Fruit fly (Drosophila melanogaster) whole organism, embryonic: ENCODE measurements around the gene CG43638.

Experiments
- Ada2b ChIP-seq: fragments of 200-800 bp; sonication (Bioruptor generic); IDR thresholded peaks from 2 replicates; pipeline ENCODE4 v1.3.6; 2022; ENCODE audit warnings: missing biosample characterization, missing genetic modification characterization
- CG10267 ChIP-seq: fragments of 200-800 bp; sonication (Bioruptor generic); optimal IDR thresholded peaks from 2 replicates; lab custom pipeline; 2018; ENCODE audit warnings: missing biosample characterization, mild to moderate bottlenecking, missing genetic modification characterization, moderate library complexity
- CG10431 ChIP-seq: fragments of 200-800 bp; sonication (Bioruptor generic); optimal IDR thresholded peaks from 3 replicates; lab custom pipeline; 2018; ENCODE audit warnings: missing biosample characterization, mild to moderate bottlenecking, missing genetic modification characterization
- CG10959 ChIP-seq: fragments of 200-800 bp; sonication (Bioruptor generic); IDR thresholded peaks from 2 replicates; pipeline ENCODE4 v1.3.6; 2022; ENCODE audit warnings: missing biosample characterization, missing genetic modification characterization
- CG12744 ChIP-seq: fragments of 200-800 bp; sonication (Bioruptor generic); optimal IDR thresholded peaks from 2 replicates; lab custom pipeline; 2016; ENCODE audit warnings: missing biosample characterization, missing genetic modification characterization
- CG17186 ChIP-seq: fragments of 200-800 bp; sonication (Bioruptor generic); optimal IDR thresholded peaks from 3 replicates; lab custom pipeline; 2017; ENCODE audit warnings: missing biosample characterization, missing genetic modification reagents, missing genetic modification characterization
- CG17612 ChIP-seq: fragments of 200-800 bp; sonication (Bioruptor generic); IDR thresholded peaks from 2 replicates; pipeline ENCODE4 v1.3.6; 2022; ENCODE audit warnings: missing biosample characterization, missing genetic modification characterization
- CG17912 ChIP-seq: fragments of 200-800 bp; sonication (Bioruptor generic); optimal IDR thresholded peaks from 2 replicates; lab custom pipeline; 2018; ENCODE audit warnings: missing biosample characterization, mild to moderate bottlenecking, missing genetic modification characterization
- CG18262 ChIP-seq: fragments of 200-800 bp; optimal IDR thresholded peaks from 3 replicates; lab custom pipeline; 2019; ENCODE audit warnings: missing biosample characterization, mild to moderate bottlenecking, missing genetic modification characterization, moderate library complexity
- CG3281 ChIP-seq: fragments of 200-800 bp; sonication (Bioruptor generic); optimal IDR thresholded peaks from 3 replicates; lab custom pipeline; 2017; ENCODE audit warnings: missing biosample characterization, mild to moderate bottlenecking, missing genetic modification characterization
- CG33213 ChIP-seq: fragments of 200-800 bp; sonication (Bioruptor generic); optimal IDR thresholded peaks from 3 replicates; lab custom pipeline; 2016; ENCODE audit warnings: missing biosample characterization, missing genetic modification characterization
- CG3838 ChIP-seq: fragments of 200-800 bp; sonication (Bioruptor generic); optimal IDR thresholded peaks from 3 replicates; lab custom pipeline; 2016; ENCODE audit warnings: missing biosample characterization, missing genetic modification characterization
- CG4282 ChIP-seq: fragments of 200-800 bp; sonication (Bioruptor generic); optimal IDR thresholded peaks from 2 replicates; lab custom pipeline; 2016; ENCODE audit warnings: missing biosample characterization, missing genetic modification characterization
- CG4328 ChIP-seq: fragments of 200-800 bp; sonication (Bioruptor generic); optimal IDR thresholded peaks from 3 replicates; lab custom pipeline; 2017; ENCODE audit warnings: missing biosample characterization, missing genetic modification reagents, missing genetic modification characterization
- CG4424 ChIP-seq: fragments of 200-800 bp; sonication (Bioruptor generic); optimal IDR thresholded peaks from 3 replicates; lab custom pipeline; 2016; ENCODE audit warnings: missing biosample characterization, missing genetic modification characterization
- CG4820 ChIP-seq: fragments of 200-800 bp; sonication (Bioruptor generic); optimal IDR thresholded peaks from 3 replicates; lab custom pipeline; 2016; ENCODE audit warnings: missing biosample characterization, missing genetic modification characterization
- CG6254 ChIP-seq: fragments of 200-800 bp; sonication (Bioruptor generic); optimal IDR thresholded peaks from 3 replicates; lab custom pipeline; 2017; ENCODE audit warnings: mild to moderate bottlenecking, missing biosample characterization, missing genetic modification reagents, missing genetic modification characterization
- CG7556 ChIP-seq: fragments of 200-800 bp; sonication (Bioruptor generic); optimal IDR thresholded peaks from 2 replicates; lab custom pipeline; 2017; ENCODE audit warnings: missing biosample characterization, mild to moderate bottlenecking, missing genetic modification characterization
- CG8359 ChIP-seq: fragments of 200-800 bp; sonication (Bioruptor generic); optimal IDR thresholded peaks from 2 replicates; lab custom pipeline; 2017; ENCODE audit warnings: missing biosample characterization, mild to moderate bottlenecking, missing genetic modification characterization, borderline replicate concordance
- CG8388 ChIP-seq: fragments of 200-800 bp; sonication (Bioruptor generic); optimal IDR thresholded peaks from 2 replicates; lab custom pipeline; 2019; ENCODE audit warnings: missing biosample characterization, mild to moderate bottlenecking, missing genetic modification characterization, moderate library complexity
- D19B ChIP-seq: fragments of 200-800 bp; sonication (Bioruptor generic); optimal IDR thresholded peaks from 2 replicates; lab custom pipeline; 2017; ENCODE audit warnings: missing biosample characterization, mild to moderate bottlenecking, missing genetic modification characterization
- E2f1 ChIP-seq: fragments of 200-800 bp; sonication (Bioruptor generic); IDR thresholded peaks from 2 replicates; pipeline ENCODE4 v1.3.6; 2022; ENCODE audit warnings: missing biosample characterization, missing genetic modification characterization
- HHEX ChIP-seq: fragments of 200-800 bp; sonication (Bioruptor generic); optimal IDR thresholded peaks from 3 replicates; lab custom pipeline; 2017; ENCODE audit warnings: missing biosample characterization, mild to moderate bottlenecking, missing genetic modification characterization, missing genetic modification reagents
- Jarid2 ChIP-seq: fragments of 200-800 bp; sonication (Bioruptor generic); optimal IDR thresholded peaks from 3 replicates; lab custom pipeline; 2017; ENCODE audit warnings: mild to moderate bottlenecking, missing biosample characterization, missing genetic modification reagents, missing genetic modification characterization
- Mes4 ChIP-seq: fragments of 200-800 bp; sonication (Bioruptor generic); optimal IDR thresholded peaks from 2 replicates; lab custom pipeline; 2016; ENCODE audit warnings: missing biosample characterization, missing genetic modification characterization
- Sox100B ChIP-seq: fragments of 200-800 bp; sonication (Bioruptor generic); optimal IDR thresholded peaks from 3 replicates; lab custom pipeline; 2018; ENCODE audit warnings: missing biosample characterization, mild to moderate bottlenecking, missing genetic modification characterization
- Vsx1 ChIP-seq: fragments of 200-800 bp; sonication (Bioruptor generic); optimal IDR thresholded peaks from 2 replicates; lab custom pipeline; 2017; ENCODE audit warnings: missing biosample characterization, mild to moderate bottlenecking, missing genetic modification characterization, missing genetic modification reagents
- ase ChIP-seq: fragments of 200-800 bp; sonication (Bioruptor generic); IDR thresholded peaks from 3 replicates; pipeline ENCODE4 v1.3.6; 2022; ENCODE audit warnings: missing biosample characterization, missing genetic modification characterization
- ash1 ChIP-seq: fragments of 200-800 bp; sonication (Bioruptor generic); optimal IDR thresholded peaks from 2 replicates; lab custom pipeline; 2018; ENCODE audit warnings: missing biosample characterization, mild to moderate bottlenecking, missing genetic modification characterization
- cato ChIP-seq: fragments of 200-800 bp; sonication (Bioruptor generic); optimal IDR thresholded peaks from 2 replicates; lab custom pipeline; 2016; ENCODE audit warnings: missing biosample characterization, missing genetic modification characterization, borderline replicate concordance
- chif ChIP-seq, 2 experiments: fragments of 200-800 bp; sonication (Bioruptor generic); optimal IDR thresholded peaks; 3 replicates each; lab custom pipeline; 2016; ENCODE audit warnings: missing biosample characterization in 2 of 2, missing genetic modification characterization in 2 of 2
- ci ChIP-seq: fragments of 200-800 bp; sonication (Bioruptor generic); IDR thresholded peaks from 3 replicates; pipeline ENCODE4 v1.3.6; 2022; ENCODE audit warnings: missing biosample characterization, missing genetic modification characterization
- corto ChIP-seq: fragments of 200-800 bp; sonication (Bioruptor generic); optimal IDR thresholded peaks from 2 replicates; lab custom pipeline; 2016; ENCODE audit warnings: missing biosample characterization, mild to moderate bottlenecking, missing genetic modification characterization, moderate library complexity
- esg ChIP-seq: fragments of 200-800 bp; sonication (Bioruptor generic); conservative IDR thresholded peaks from 2 replicates; pipeline ENCODE4 v1.3.6; 2022; ENCODE audit warnings: missing biosample characterization, missing genetic modification characterization
- fd64A ChIP-seq: fragments of 200-800 bp; sonication (Bioruptor generic); optimal IDR thresholded peaks from 3 replicates; lab custom pipeline; 2018; ENCODE audit warnings: missing biosample characterization, mild to moderate bottlenecking, missing genetic modification characterization
- fru ChIP-seq: fragments of >200 bp; optimal IDR thresholded peaks from 2 replicates; lab custom pipeline; 2017
- gfzf ChIP-seq: fragments of 200-800 bp; sonication (Bioruptor generic); optimal IDR thresholded peaks from 2 replicates; lab custom pipeline; 2016; ENCODE audit warnings: missing biosample characterization, mild to moderate bottlenecking, missing genetic modification characterization, moderate library complexity
- grn ChIP-seq: fragments of 200-800 bp; sonication (Bioruptor generic); optimal IDR thresholded peaks from 3 replicates; lab custom pipeline; 2017; ENCODE audit warnings: missing biosample characterization, missing genetic modification characterization
- knrl ChIP-seq: fragments of 200-800 bp; sonication (Bioruptor generic); IDR thresholded peaks from 3 replicates; pipeline ENCODE4 v1.3.6; 2022; ENCODE audit warnings: missing biosample characterization, missing genetic modification characterization; ENCODE audit not compliant: partially characterized antibody
- p53 ChIP-seq: fragments of 200-800 bp; sonication (Bioruptor generic); optimal IDR thresholded peaks from 2 replicates; lab custom pipeline; 2016; ENCODE audit warnings: missing biosample characterization, missing genetic modification characterization
- pan ChIP-seq, 4 experiments: fragments of >200 bp in 3 of 4; fragments of 200-800 bp in 1 of 4; sonication (Bioruptor generic) in 1 of 4; optimal IDR thresholded peaks in 3 of 4; IDR thresholded peaks in 1 of 4; 2 replicates each; pipeline versions ENCODE4 v1.3.6 to Lab custom; 2017 to 2022; ENCODE audit warnings: missing biosample characterization in 2 of 4, missing genetic modification characterization in 2 of 4, mixed read lengths in 1 of 4
- prd ChIP-seq, 3 experiments: fragments of >200 bp in 2 of 3; fragments of 200-800 bp in 1 of 3; sonication (Bioruptor generic) in 1 of 3; optimal IDR thresholded peaks in 2 of 3; IDR thresholded peaks in 1 of 3; 2 replicates in 2 of 3; 3 replicates in 1 of 3; pipeline versions ENCODE4 v1.3.6 to Lab custom; 2017 to 2022; ENCODE audit warnings: missing biosample characterization in 1 of 3, missing genetic modification characterization in 1 of 3
- pum ChIP-seq: fragments of 200-800 bp; sonication (Bioruptor generic); optimal IDR thresholded peaks from 2 replicates; lab custom pipeline; 2016; ENCODE audit warnings: missing biosample characterization, missing genetic modification characterization
- ranshi ChIP-seq: fragments of 200-800 bp; sonication (Bioruptor generic); IDR thresholded peaks from 2 replicates; pipeline ENCODE4 v1.3.6; 2022; ENCODE audit warnings: missing biosample characterization, missing genetic modification characterization
- tio ChIP-seq: fragments of 200-800 bp; sonication (Bioruptor generic); optimal IDR thresholded peaks from 2 replicates; lab custom pipeline; 2017; ENCODE audit warnings: missing biosample characterization, missing genetic modification characterization, inconsistent platforms
- tll ChIP-seq, 2 experiments: fragments of 200-800 bp in 1 of 2; fragments of >200 bp in 1 of 2; sonication (Bioruptor generic) in 1 of 2; optimal IDR thresholded peaks; 2 replicates each; lab custom pipeline; 2017 to 2019; ENCODE audit warnings: missing biosample characterization in 2 of 2, missing genetic modification characterization in 2 of 2, mild to moderate bottlenecking in 1 of 2, moderate library complexity in 1 of 2
- unpg ChIP-seq: fragments of 200-800 bp; sonication (Bioruptor generic); optimal IDR thresholded peaks from 3 replicates; lab custom pipeline; 2018; ENCODE audit warnings: missing biosample characterization, mild to moderate bottlenecking, missing genetic modification characterization, moderate library complexity

CG43638 gene

dm6 chr3L:12081679-12082520 lies 37.5 kb downstream of the CG43638 start, which contains the start of gene Sema5c (continued):
- TF ChIP-seq esg = peak; percentile 49
- no peak for TF ChIP-seq CG4328
- TF ChIP-seq grn (GFP tag; lab: Kevin White, UChicago) = peak; percentile 87
- TF ChIP-seq gfzf (GFP tag; lab: Kevin White, UChicago) = no peak
- peak; percentile 16 for TF ChIP-seq CG3838 (GFP tag; lab: Kevin White, UChicago)
- no peak for TF ChIP-seq prd (optimal IDR thresholded peaks at IDR 0.05; lab: Kevin White, UChicago)
- peak; percentile 67; the same call in 1 of the 3 replicates for TF ChIP-seq prd (GFP tag; IDR thresholded peaks at IDR 0.05; lab: Robert Waterston, UW)
- TF ChIP-seq CG33213 (GFP tag; lab: Kevin White, UChicago) = no peak
- peak; percentile 75 for TF ChIP-seq ci
- TF ChIP-seq CG8388 (GFP tag; lab: Kevin White, UChicago) = peak; percentile 74
- TF ChIP-seq fd64A (GFP tag; lab: Kevin White, UChicago) = peak; percentile 30
- no peak for TF ChIP-seq pan (optimal IDR thresholded peaks at IDR 0.05; lab: Kevin White, UChicago)
- peak in 1 of 2 experiments; percentile 51 for TF ChIP-seq pan (GFP tag; optimal IDR thresholded peaks at IDR 0.05 in 1 of 2, IDR thresholded peaks at IDR 0.05 in 1 of 2)
- TF ChIP-seq E2f1 = peak; percentile 52; the same call in 1 of the 2 replicates
- peak; percentile 98 for TF ChIP-seq Jarid2
- no peak for TF ChIP-seq CG17912 (GFP tag; lab: Kevin White, UChicago)
- no peak for TF ChIP-seq CG17186 (GFP tag; lab: Kevin White, UChicago)
- TF ChIP-seq Sox100B (GFP tag; lab: Kevin White, UChicago) = peak; percentile 88
- peak; percentile 57 for TF ChIP-seq HHEX (GFP tag; lab: Kevin White, UChicago)
- no peak for TF ChIP-seq Mes4
- no peak for TF ChIP-seq CG10431
- peak in 1 of 2 experiments; percentile 12 for TF ChIP-seq tll (GFP tag; optimal IDR thresholded peaks at IDR 0.05; lab: Kevin White, UChicago)
- TF ChIP-seq CG4820 = peak; percentile 42
- peak; percentile 95 for TF ChIP-seq CG18262
- TF ChIP-seq ranshi = peak; percentile 63
- peak; percentile 92 for TF ChIP-seq CG7556 (GFP tag; lab: Kevin White, UChicago)
- no peak for TF ChIP-seq knrl (GFP tag; lab: Robert Waterston, UW)
- peak; percentile 22 for TF ChIP-seq p53 (GFP tag; lab: Kevin White, UChicago)
- peak in 1 of 2 experiments; percentile 1 for TF ChIP-seq chif (GFP tag; optimal IDR thresholded peaks at IDR 0.05; lab: Kevin White, UChicago)
- peak; percentile 27 for TF ChIP-seq D19B (GFP tag; lab: Kevin White, UChicago)
- TF ChIP-seq CG10959 (GFP tag; lab: Robert Waterston, UW) = no peak; the same call in 1 of the 2 replicates
- peak; percentile 41 for TF ChIP-seq CG6254 (GFP tag; lab: Kevin White, UChicago)
- TF ChIP-seq CG4282 (GFP tag; lab: Kevin White, UChicago) = no peak
- TF ChIP-seq fru = no peak
- TF ChIP-seq CG4424 = peak; percentile 74
- peak; percentile 72 for TF ChIP-seq CG10267 (tag; lab: Kevin White, UChicago)
- peak; percentile 34 for TF ChIP-seq CG8359
- TF ChIP-seq corto = no peak
- TF ChIP-seq ase (GFP tag; lab: Robert Waterston, UW) = peak; percentile 50; the same call in 1 of the 3 replicates
- TF ChIP-seq tio (GFP tag; lab: Kevin White, UChicago) = peak; percentile 56
- TF ChIP-seq CG12744 (GFP tag; lab: Kevin White, UChicago) = peak; percentile 11
- peak; percentile 59 for TF ChIP-seq CG3281 (GFP tag; lab: Kevin White, UChicago)
- 0 out of 2 replicates have a peak, but pooled peaks have one; percentile 18 for TF ChIP-seq Ada2b (GFP tag; lab: Robert Waterston, UW)
- TF ChIP-seq cato (GFP tag; lab: Kevin White, UChicago) = peak; percentile 8
- no peak for TF ChIP-seq CG17612 (GFP tag; lab: Robert Waterston, UW)
- peak; percentile 41 for TF ChIP-seq unpg (GFP tag; lab: Kevin White, UChicago)
- peak; percentile 39 for TF ChIP-seq Vsx1 (GFP tag; lab: Kevin White, UChicago)
- peak; percentile 59 for TF ChIP-seq ash1 (GFP tag; lab: Kevin White, UChicago)
- TF ChIP-seq pum (GFP tag; lab: Kevin White, UChicago) = no peak
